Fruit fly (Drosophila melanogaster): ENCODE results near the gene CG4572.

dm6 chr3R:19858944-19859343, 5.2 kb downstream of the CG4572 start:
- no peak for TF ChIP-seq CG8478 (optimal IDR thresholded peaks at IDR 0.05)
- no peak for TF ChIP-seq CTCF (optimal IDR thresholded peaks at IDR 0.05)
